Worm (Caenorhabditis elegans) whole organism, L4 larva: ENCODE results near the gene F22H10.2.
A peak's percentile ranks its signal among the peaks of the same experiment; 100 is the strongest.

Experiments used
- D1046.2 ChIP-seq: fragments of 200-800 bp; sonication (Bioruptor generic); IDR thresholded peaks from 2 replicates; pipeline ENCODE4 v1.3.6; 2022; ENCODE audit warnings: missing genetic modification characterization, missing compliant biosample characterization
- F26F4.8 ChIP-seq: fragments of 200-800 bp; sonication (Bioruptor generic); conservative IDR thresholded peaks from 2 replicates; pipeline ENCODE4 v1.3.6; 2022; ENCODE audit warnings: missing genetic modification characterization, missing compliant biosample characterization
- F37D6.2 ChIP-seq: sonication (generic microtip); optimal IDR thresholded peaks from 2 replicates; lab custom pipeline; 2016; ENCODE audit warnings: mild to moderate bottlenecking, missing genetic modification characterization, missing compliant biosample characterization
- F44E2.7 ChIP-seq: fragments of 200-800 bp; sonication (Bioruptor generic); IDR thresholded peaks from 2 replicates; pipeline ENCODE4 v2.1.2; 2022; ENCODE audit warnings: missing genetic modification characterization, missing compliant biosample characterization
- F49E8.2 ChIP-seq: sonication (generic microtip); optimal IDR thresholded peaks from 2 replicates; lab custom pipeline; 2016; ENCODE audit warnings: missing compliant biosample characterization, mild to moderate bottlenecking, missing genetic modification characterization, borderline replicate concordance
- Y105C5A.15 ChIP-seq: fragments of 200-800 bp; sonication (Bioruptor generic); IDR thresholded peaks from 2 replicates; pipeline ENCODE4 v1.3.6; 2022; ENCODE audit warnings: missing genetic modification characterization, missing compliant biosample characterization
- Y48G9A.11 ChIP-seq: fragments of 200-800 bp; sonication (Bioruptor generic); IDR thresholded peaks from 2 replicates; pipeline ENCODE4 v1.3.6; 2022; ENCODE audit warnings: missing genetic modification reagents, missing genetic modification characterization, missing compliant biosample characterization
- Y5F2A.4 ChIP-seq: fragments of 200-800 bp; sonication (Bioruptor generic); optimal IDR thresholded peaks from 2 replicates; lab custom pipeline; 2018; ENCODE audit warnings: mild to moderate bottlenecking, missing genetic modification characterization, missing compliant biosample characterization
- Y75B8A.6 ChIP-seq: fragments of 200-800 bp; sonication (Bioruptor generic); IDR thresholded peaks from 2 replicates; pipeline ENCODE4 v1.3.6; 2022; ENCODE audit warnings: missing genetic modification reagents, missing genetic modification characterization, missing compliant biosample characterization
- aha-1 ChIP-seq: fragments of 150-350 bp; peaks from one replicate; lab custom pipeline; 2014; ENCODE audit warnings: missing biosample characterization, missing genetic modification characterization
- aly-2 ChIP-seq: sonication (generic microtip); optimal IDR thresholded peaks from 2 replicates; lab custom pipeline; 2018; ENCODE audit warnings: missing biosample characterization, missing genetic modification characterization
- attf-4 ChIP-seq: sonication (generic microtip); optimal IDR thresholded peaks from 3 replicates; lab custom pipeline; 2017; ENCODE audit warnings: missing biosample characterization, missing genetic modification characterization
- ceh-20 ChIP-seq: fragments of 200-800 bp; sonication (Bioruptor generic); IDR thresholded peaks from 2 replicates; pipeline ENCODE4 v1.3.6; 2022; ENCODE audit warnings: missing genetic modification reagents, missing genetic modification characterization, missing compliant biosample characterization
- ceh-62 ChIP-seq: sonication (generic microtip); optimal IDR thresholded peaks from 2 replicates; lab custom pipeline; 2017; ENCODE audit warnings: missing biosample characterization, missing genetic modification characterization
- daf-12 ChIP-seq: fragments of 150-350 bp; optimal IDR thresholded peaks from 2 replicates; lab custom pipeline; 2014; ENCODE audit warnings: missing biosample characterization, missing genetic modification reagents, missing genetic modification characterization
- daf-19 ChIP-seq: fragments of 200-800 bp; sonication (Bioruptor generic); conservative IDR thresholded peaks from 2 replicates; pipeline ENCODE4 v1.3.6; 2022; ENCODE audit warnings: missing genetic modification characterization, missing compliant biosample characterization
- dmd-6 ChIP-seq: fragments of 200-800 bp; sonication (Bioruptor generic); IDR thresholded peaks from 2 replicates; pipeline ENCODE4 v1.3.6; 2022; ENCODE audit warnings: missing genetic modification reagents, missing genetic modification characterization, missing compliant biosample characterization
- dve-1 ChIP-seq: sonication (generic microtip); optimal IDR thresholded peaks from 2 replicates; lab custom pipeline; 2017; ENCODE audit warnings: antibody characterized with exemption, mild to moderate bottlenecking, missing genetic modification characterization, missing compliant biosample characterization; ENCODE audit not compliant: insufficient read depth
- egl-43 ChIP-seq: fragments of 200-800 bp; sonication (Bioruptor generic); IDR thresholded peaks from 2 replicates; pipeline ENCODE4 v1.3.6; 2022; ENCODE audit warnings: missing genetic modification reagents, missing genetic modification characterization, missing compliant biosample characterization
- fkh-10 ChIP-seq: fragments of 150-350 bp; optimal IDR thresholded peaks from 2 replicates; lab custom pipeline; 2014; ENCODE audit warnings: missing biosample characterization, missing genetic modification reagents, missing genetic modification characterization
- gei-8 ChIP-seq: fragments of 200-800 bp; sonication (Bioruptor generic); optimal IDR thresholded peaks from 2 replicates; lab custom pipeline; 2018; ENCODE audit warnings: mild to moderate bottlenecking, missing genetic modification characterization, missing compliant biosample characterization
- hif-1 ChIP-seq, 2 experiments: sonication (generic microtip); optimal IDR thresholded peaks; 2 replicates each; lab custom pipeline; 2016 to 2017; ENCODE audit warnings: missing compliant biosample characterization in 2 of 2, missing genetic modification characterization in 2 of 2, missing genetic modification reagents in 2 of 2, missing genotype in 2 of 2, mild to moderate bottlenecking in 1 of 2
- hlh-11 ChIP-seq: fragments of 200-800 bp; sonication (Bioruptor generic); optimal IDR thresholded peaks from 2 replicates; lab custom pipeline; 2018; ENCODE audit warnings: mild to moderate bottlenecking, missing genetic modification characterization, missing compliant biosample characterization
- hlh-30 ChIP-seq: sonication (generic microtip); optimal IDR thresholded peaks from 2 replicates; lab custom pipeline; 2017; ENCODE audit warnings: antibody characterized with exemption, mild to moderate bottlenecking, missing genetic modification characterization, missing compliant biosample characterization; ENCODE audit not compliant: insufficient read depth
- hmg-1.1 ChIP-seq: fragments of 200-800 bp; sonication (Bioruptor generic); IDR thresholded peaks from 2 replicates; pipeline ENCODE4 v1.3.6; 2022; ENCODE audit warnings: missing genetic modification reagents, missing genetic modification characterization, missing compliant biosample characterization
- lin-1 ChIP-seq: fragments of 200-800 bp; sonication (Bioruptor generic); IDR thresholded peaks from 2 replicates; pipeline ENCODE4 v1.3.6; 2022; ENCODE audit warnings: missing genetic modification reagents, missing genetic modification characterization, missing compliant biosample characterization
- lin-29 ChIP-seq: fragments of 200-800 bp; sonication (Bioruptor generic); IDR thresholded peaks from 2 replicates; pipeline ENCODE4 v1.3.6; 2022; ENCODE audit warnings: missing genetic modification reagents, missing genetic modification characterization, missing compliant biosample characterization
- lin-38 ChIP-seq: fragments of 200-800 bp; sonication (Bioruptor generic); IDR thresholded peaks from 2 replicates; pipeline ENCODE4 v1.3.6; 2022; ENCODE audit warnings: missing genetic modification reagents, missing genetic modification characterization, missing compliant biosample characterization
- lir-3 ChIP-seq: sonication (generic microtip); optimal IDR thresholded peaks from 2 replicates; lab custom pipeline; 2016; ENCODE audit warnings: mild to moderate bottlenecking, missing genetic modification characterization, missing compliant biosample characterization
- nhr-10 ChIP-seq: fragments of 150-350 bp; optimal IDR thresholded peaks from 2 replicates; lab custom pipeline; 2014; ENCODE audit warnings: missing biosample characterization, missing genetic modification characterization
- nhr-102 ChIP-seq: sonication (generic microtip); optimal IDR thresholded peaks from 2 replicates; lab custom pipeline; 2016; ENCODE audit warnings: mild to moderate bottlenecking, missing genetic modification characterization, moderate library complexity, missing compliant biosample characterization
- nhr-11 ChIP-seq: fragments of 150-350 bp; optimal IDR thresholded peaks from 2 replicates; lab custom pipeline; 2014; ENCODE audit warnings: missing biosample characterization, missing genetic modification characterization
- nhr-111 ChIP-seq: fragments of 200-800 bp; sonication (Bioruptor generic); optimal IDR thresholded peaks from 2 replicates; lab custom pipeline; 2018; ENCODE audit warnings: mild to moderate bottlenecking, missing genetic modification characterization, missing compliant biosample characterization
- nhr-28 ChIP-seq: fragments of 150-350 bp; optimal IDR thresholded peaks from 2 replicates; lab custom pipeline; 2014; ENCODE audit warnings: missing biosample characterization, missing genetic modification characterization
- nhr-41 ChIP-seq: fragments of 200-800 bp; sonication (Bioruptor generic); IDR thresholded peaks from 2 replicates; pipeline ENCODE4 v1.3.6; 2022; ENCODE audit warnings: missing genetic modification reagents, missing genetic modification characterization, missing compliant biosample characterization
- nhr-42 ChIP-seq: fragments of 200-800 bp; sonication (Bioruptor generic); IDR thresholded peaks from 2 replicates; pipeline ENCODE4 v1.3.6; 2022; ENCODE audit warnings: missing genetic modification characterization, missing compliant biosample characterization
- nhr-77 ChIP-seq: fragments of 150-350 bp; optimal IDR thresholded peaks from 2 replicates; lab custom pipeline; 2014; ENCODE audit warnings: missing biosample characterization, missing genetic modification characterization
- php-3 ChIP-seq: fragments of 200-800 bp; sonication (Bioruptor generic); IDR thresholded peaks from 2 replicates; pipeline ENCODE4 v1.3.6; 2022; ENCODE audit warnings: missing genetic modification reagents, missing genetic modification characterization, missing compliant biosample characterization
- pqm-1 ChIP-seq: sonication (generic microtip); optimal IDR thresholded peaks from 2 replicates; lab custom pipeline; 2017; ENCODE audit warnings: missing biosample characterization, missing genetic modification characterization
- rbr-2 ChIP-seq: sonication (generic microtip); optimal IDR thresholded peaks from 2 replicates; lab custom pipeline; 2016; ENCODE audit warnings: missing genotype, missing genetic modification characterization, missing compliant biosample characterization
- set-16 ChIP-seq: fragments of 200-800 bp; sonication (Bioruptor generic); IDR thresholded peaks from 2 replicates; pipeline ENCODE4 v1.3.6; 2022; ENCODE audit warnings: missing genetic modification reagents, missing genetic modification characterization, missing compliant biosample characterization
- skn-1 ChIP-seq: fragments of 150-350 bp; optimal IDR thresholded peaks from 2 replicates; lab custom pipeline; 2014; ENCODE audit warnings: missing biosample characterization, missing genetic modification characterization
- snpc-1.2 ChIP-seq: fragments of 200-800 bp; sonication (Bioruptor generic); IDR thresholded peaks from 2 replicates; pipeline ENCODE4 v1.3.6; 2022; ENCODE audit warnings: missing genetic modification reagents, missing genetic modification characterization, missing compliant biosample characterization
- vab-7 ChIP-seq: fragments of 200-800 bp; sonication (Bioruptor generic); IDR thresholded peaks from 2 replicates; pipeline ENCODE4 v1.3.6; 2022; ENCODE audit warnings: missing genetic modification reagents, missing genetic modification characterization, missing compliant biosample characterization
- zag-1 ChIP-seq: fragments of 150-350 bp; optimal IDR thresholded peaks from 2 replicates; lab custom pipeline; 2014; ENCODE audit warnings: missing biosample characterization, missing genetic modification characterization
- zfp-3 ChIP-seq: fragments of 200-800 bp; sonication (Bioruptor generic); conservative IDR thresholded peaks from 2 replicates; pipeline ENCODE4 v1.3.6; 2022; ENCODE audit warnings: missing genetic modification reagents, missing genetic modification characterization, missing compliant biosample characterization
- zip-2 ChIP-seq: fragments of 150-350 bp; optimal IDR thresholded peaks from 2 replicates; lab custom pipeline; 2014; ENCODE audit warnings: missing biosample characterization, missing genetic modification characterization

F22H10.2 gene

DNA sequence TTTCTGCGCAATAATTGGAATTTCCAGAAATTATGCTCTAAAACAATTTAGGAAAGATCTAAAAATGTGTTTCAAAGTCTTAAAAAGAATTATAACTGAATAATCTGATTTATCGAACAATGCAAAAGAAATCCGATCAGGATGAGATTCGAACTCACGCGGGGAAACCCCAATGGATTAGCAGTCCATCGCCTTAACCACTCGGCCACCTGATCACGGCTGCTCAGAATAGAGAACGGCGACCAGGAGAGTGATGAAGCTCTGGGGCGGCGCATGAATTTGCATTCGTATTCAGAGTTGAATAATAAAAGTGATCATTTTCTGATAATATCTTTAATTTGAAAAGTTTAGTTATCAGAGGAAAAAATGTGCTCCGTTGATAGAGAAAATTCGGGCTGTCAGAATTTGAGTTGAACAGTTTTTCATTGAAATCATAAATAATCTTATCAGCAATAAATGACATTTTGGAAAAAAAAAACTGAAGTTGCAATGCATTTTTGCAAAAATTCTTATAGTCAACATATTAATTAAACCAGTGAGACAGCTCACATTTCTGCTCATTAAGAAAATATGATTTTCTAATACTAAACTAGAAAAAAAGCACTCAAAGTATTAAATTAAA is 10.6 kb downstream of the F22H10.2 start (continued):
- TF ChIP-seq nhr-41 (GFP tag; lab: Robert Waterston, UW) (no peak), hlh-11 (tag; lab: Kevin White, UChicago) (no peak)
- TF ChIP-seq, all 104 proteins: peak for 9

ce11 chrX:16691045-16691444 is 11.7 kb downstream of the F22H10.2 start, which contains the start of gene F22H10.6:
F22H10.6 (minus strand) TSS chrX:16691336.
- TF ChIP-seq set-16 (GFP tag; lab: Robert Waterston, UW): peak; percentile 85
- TF ChIP-seq vab-7: peak; percentile 27; the same call in 1 of the 2 replicates
- no peak for TF ChIP-seq nhr-77 (tag; lab: Kevin White, UChicago)
- TF ChIP-seq dve-1 (tag; lab: Kevin White, UChicago): no peak
- TF ChIP-seq nhr-42 (GFP tag; lab: Robert Waterston, UW): 0 out of 2 replicates have a peak, but pooled peaks have one; percentile 33
- TF ChIP-seq D1046.2 (GFP tag; lab: Robert Waterston, UW): peak; percentile 55; the same call in 1 of the 2 replicates
- no peak for TF ChIP-seq Y5F2A.4 (GFP tag; lab: Kevin White, UChicago)
- TF ChIP-seq daf-19: no peak
- TF ChIP-seq zag-1 (tag; lab: Kevin White, UChicago): no peak
- no peak for TF ChIP-seq lin-29
- no peak for TF ChIP-seq ceh-62 (tag; lab: Kevin White, UChicago)
- no peak for TF ChIP-seq nhr-111 (GFP tag; lab: Kevin White, UChicago)
- no peak for TF ChIP-seq fkh-10 (GFP tag; lab: Kevin White, UChicago)
- TF ChIP-seq nhr-11 (tag; lab: Kevin White, UChicago): no peak
- peak; percentile 69; the same call in 1 of the 2 replicates for TF ChIP-seq egl-43 (GFP tag; lab: Robert Waterston, UW)
- no peak for TF ChIP-seq lir-3

DNA sequence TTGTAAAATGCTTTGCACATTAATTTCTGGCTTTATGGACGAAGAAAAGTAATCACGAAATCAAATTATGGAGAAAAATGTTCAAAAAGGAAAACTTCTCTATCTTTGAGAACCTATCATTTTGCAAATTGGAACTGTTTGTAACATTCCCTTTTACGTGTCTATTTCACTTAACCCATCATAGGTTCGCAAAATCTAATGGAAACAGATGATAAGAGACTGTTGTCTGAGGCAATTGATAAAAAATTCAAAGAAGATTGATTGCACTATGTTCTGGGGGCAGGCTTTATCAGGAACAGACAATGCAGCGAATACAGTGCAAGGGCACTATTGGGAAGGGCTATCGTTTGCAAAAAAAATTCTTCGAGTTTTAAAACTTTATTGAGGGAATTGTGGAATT is 15.8 kb downstream of the F22H10.2 start:
- TF ChIP-seq nhr-77 (tag; lab: Kevin White, UChicago): peak; percentile 62
- no peak for TF ChIP-seq nhr-41 (GFP tag; lab: Robert Waterston, UW)
- peak; percentile 11 for TF ChIP-seq pqm-1
- no peak for TF ChIP-seq egl-43 (GFP tag; lab: Robert Waterston, UW)
- no peak for TF ChIP-seq lin-1 (GFP tag; lab: Robert Waterston, UW)
- no peak for TF ChIP-seq gei-8 (GFP tag; lab: Kevin White, UChicago)
- TF ChIP-seq hlh-11 (tag; lab: Kevin White, UChicago): peak; percentile 37
- TF ChIP-seq daf-12: no peak
- peak; percentile 0 for TF ChIP-seq nhr-28 (tag; lab: Kevin White, UChicago)
- no peak for TF ChIP-seq snpc-1.2 (GFP tag; lab: Robert Waterston, UW)
- no peak for TF ChIP-seq lin-38 (GFP tag; lab: Robert Waterston, UW)
- TF ChIP-seq aha-1 (tag; lab: Kevin White, UChicago): no peak
- TF ChIP-seq aly-2 (tag; lab: Kevin White, UChicago): no peak
- TF ChIP-seq rbr-2 (tag; lab: Kevin White, UChicago): no peak
- TF ChIP-seq F37D6.2: no peak
- no peak for TF ChIP-seq attf-4 (tag; lab: Kevin White, UChicago)
- TF ChIP-seq hmg-1.1 (GFP tag; lab: Robert Waterston, UW): no peak
- TF ChIP-seq nhr-10: no peak
- no peak for TF ChIP-seq F44E2.7 (GFP tag; lab: Robert Waterston, UW)
- TF ChIP-seq nhr-102 (tag; lab: Kevin White, UChicago): peak; percentile 45
- TF ChIP-seq zip-2 (tag; lab: Kevin White, UChicago): no peak
- no peak for TF ChIP-seq set-16 (GFP tag; lab: Robert Waterston, UW)
- no peak for TF ChIP-seq F26F4.8
- TF ChIP-seq Y75B8A.6 (GFP tag; lab: Robert Waterston, UW): no peak
- no peak for TF ChIP-seq hlh-30
- no peak for TF ChIP-seq nhr-11 (tag; lab: Kevin White, UChicago)
- TF ChIP-seq dmd-6 (GFP tag; lab: Robert Waterston, UW): peak; percentile 25; the same call in 1 of the 2 replicates
- TF ChIP-seq ceh-20: no peak
- TF ChIP-seq php-3: no peak
- no peak for TF ChIP-seq Y105C5A.15
- no peak for TF ChIP-seq zfp-3
- no peak for TF ChIP-seq Y48G9A.11 (GFP tag; lab: Robert Waterston, UW)
- no peak for TF ChIP-seq skn-1 (tag; lab: Kevin White, UChicago)
- TF ChIP-seq F49E8.2 (tag; lab: Kevin White, UChicago): no peak
- no peak for TF ChIP-seq hif-1 (tag; optimal IDR thresholded peaks at IDR 0.05; lab: Kevin White, UChicago)
